Fruit fly (Drosophila melanogaster): ENCODE measurements around the gene CG5196.

DNA sequence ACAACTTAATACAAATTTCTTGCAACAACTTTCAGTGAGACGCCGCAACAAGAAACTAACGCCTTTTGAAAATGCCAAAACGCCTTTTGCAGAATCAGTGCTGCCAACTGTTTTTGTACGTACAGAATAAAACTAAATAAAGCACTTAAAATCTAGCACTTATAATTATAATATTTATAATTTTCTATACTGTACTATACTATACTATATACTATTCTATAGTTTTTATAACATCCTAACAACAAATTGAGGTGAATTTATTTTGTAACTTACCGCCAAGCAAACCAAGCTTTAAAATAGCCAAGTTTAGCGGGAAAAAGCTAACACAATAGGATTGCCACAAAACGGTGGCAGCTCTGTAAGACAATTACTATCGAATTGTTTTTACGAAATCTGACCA is 25.6 kb downstream of the CG5196 start, which contains the start of the genes Aos1 and Srlp:
- TF ChIP-seq insv (optimal IDR thresholded peaks at IDR 0.05) (no peak), psq (optimal IDR thresholded peaks at IDR 0.05) (no peak), h (optimal IDR thresholded peaks at IDR 0.05) (no peak), Myc (optimal IDR thresholded peaks at IDR 0.05) (no peak)

Data from Kc167 (cell line).